Worm (Caenorhabditis elegans) whole organism, L2 larva: ENCODE results near the gene C49C3.8.

Experiments
- C34F6.9 ChIP-seq: fragments of 150-350 bp; optimal IDR thresholded peaks from 2 replicates; lab custom pipeline; 2014; ENCODE audit warnings: missing biosample characterization, missing genetic modification characterization
- F13H6.1 ChIP-seq: sonication (generic microtip); optimal IDR thresholded peaks from 2 replicates; lab custom pipeline; 2016; ENCODE audit warnings: missing genetic modification characterization, missing compliant biosample characterization
- Y55F3AM.14 ChIP-seq: fragments of 200-800 bp; sonication (Bioruptor generic); optimal IDR thresholded peaks from 2 replicates; lab custom pipeline; 2018; ENCODE audit warnings: mild to moderate bottlenecking, missing genetic modification characterization, missing compliant biosample characterization
- alr-1 ChIP-seq: fragments of 150-350 bp; optimal IDR thresholded peaks from 2 replicates; lab custom pipeline; 2014; ENCODE audit warnings: missing biosample characterization, missing genetic modification characterization
- ceh-16 ChIP-seq: fragments of 150-350 bp; optimal IDR thresholded peaks from 2 replicates; lab custom pipeline; 2014; ENCODE audit warnings: missing biosample characterization, missing genetic modification characterization
- elt-3 ChIP-seq: sonication (generic microtip); optimal IDR thresholded peaks from 2 replicates; lab custom pipeline; 2017; ENCODE audit warnings: missing biosample characterization, missing genetic modification characterization
- fos-1 ChIP-seq: fragments of 150-350 bp; optimal IDR thresholded peaks from 2 replicates; lab custom pipeline; 2014; ENCODE audit warnings: missing biosample characterization, missing genetic modification characterization
- gmeb-1 ChIP-seq: fragments of 150-350 bp; optimal IDR thresholded peaks from 2 replicates; lab custom pipeline; 2014; ENCODE audit warnings: missing biosample characterization, missing genetic modification characterization
- lin-13 ChIP-seq: fragments of 150-350 bp; optimal IDR thresholded peaks from 2 replicates; lab custom pipeline; 2014; ENCODE audit warnings: missing biosample characterization, missing genetic modification reagents, missing genetic modification characterization
- mab-5 ChIP-seq: fragments of 150-350 bp; optimal IDR thresholded peaks from 2 replicates; lab custom pipeline; 2014; ENCODE audit warnings: missing biosample characterization, missing genetic modification characterization
- mbf-1 ChIP-seq: sonication (generic microtip); optimal IDR thresholded peaks from 2 replicates; lab custom pipeline; 2017; ENCODE audit warnings: missing biosample characterization, missing genetic modification characterization
- mdl-1 ChIP-seq, 2 experiments: fragments of 150-350 bp in 1 of 2; sonication (generic microtip) in 1 of 2; optimal IDR thresholded peaks; 2 replicates each; lab custom pipeline; 2017; ENCODE audit warnings: missing biosample characterization in 2 of 2, missing genetic modification characterization in 2 of 2
- nhr-11 ChIP-seq: fragments of 150-350 bp; optimal IDR thresholded peaks from 2 replicates; lab custom pipeline; 2014; ENCODE audit warnings: missing biosample characterization, missing genetic modification characterization
- nhr-23 ChIP-seq: fragments of 150-350 bp; optimal IDR thresholded peaks from 2 replicates; lab custom pipeline; 2014; ENCODE audit warnings: missing biosample characterization, missing genetic modification reagents, missing genetic modification characterization
- nhr-6 ChIP-seq: fragments of 150-350 bp; optimal IDR thresholded peaks from 2 replicates; lab custom pipeline; 2014; ENCODE audit warnings: missing biosample characterization, missing genetic modification characterization
- sem-4 ChIP-seq: fragments of 150-350 bp; optimal IDR thresholded peaks from 2 replicates; lab custom pipeline; 2014; ENCODE audit warnings: missing biosample characterization, missing genetic modification reagents, missing genetic modification characterization
- skn-1 ChIP-seq: sonication (generic microtip); optimal IDR thresholded peaks from 2 replicates; lab custom pipeline; 2017; ENCODE audit warnings: missing biosample characterization, missing genetic modification characterization
- sma-9 ChIP-seq, 2 experiments: fragments of 150-350 bp in 1 of 2; sonication (generic microtip) in 1 of 2; optimal IDR thresholded peaks; 2 replicates each; lab custom pipeline; 2014 to 2016; ENCODE audit warnings: missing genetic modification characterization in 2 of 2, mild to moderate bottlenecking in 1 of 2, missing biosample characterization in 1 of 2, missing compliant biosample characterization in 1 of 2, missing genetic modification reagents in 1 of 2, moderate library complexity in 1 of 2
- snpc-4 ChIP-seq: fragments of 150-350 bp; optimal IDR thresholded peaks from 2 replicates; lab custom pipeline; 2014; ENCODE audit warnings: missing biosample characterization, missing genetic modification characterization
- unc-39 ChIP-seq: fragments of 150-350 bp; optimal IDR thresholded peaks from 2 replicates; lab custom pipeline; 2014; ENCODE audit warnings: missing biosample characterization, missing genetic modification characterization
- unc-62 ChIP-seq: fragments of 150-350 bp; optimal IDR thresholded peaks from 2 replicates; lab custom pipeline; 2014; ENCODE audit warnings: missing biosample characterization, missing genetic modification reagents, missing genetic modification characterization

C49C3.8 gene

DNA sequence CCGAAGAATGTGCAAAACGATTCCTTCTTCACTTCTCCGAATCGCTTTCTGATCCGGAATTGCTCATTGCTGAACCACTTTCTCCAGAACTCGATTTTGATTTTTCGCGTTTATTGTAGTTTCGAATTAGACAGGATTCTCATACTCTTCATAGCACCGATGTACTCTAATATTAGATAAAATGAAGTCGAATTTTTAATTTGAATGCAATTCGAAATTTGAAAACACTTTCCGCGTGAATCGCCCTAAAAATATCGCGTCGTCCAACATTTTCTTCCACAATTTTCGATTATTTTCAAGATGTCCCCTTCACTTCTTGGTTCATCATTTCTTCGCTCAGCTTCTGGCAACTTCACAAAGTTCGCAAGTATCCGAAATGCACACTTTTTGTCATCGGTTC lies 47.0 kb downstream of the C49C3.8 start, which contains the start of gene C30H6.8:
Gene C30H6.8 (plus strand): TSS at position 301 of the 400 bp plus-strand sequence.
- TF ChIP-seq Y55F3AM.14 (GFP tag; lab: Kevin White, UChicago) (no peak), mab-5 (no peak), skn-1 (no peak), unc-39 (no peak), mbf-1 (tag; lab: Kevin White, UChicago) (no peak), F13H6.1 (tag; lab: Kevin White, UChicago) (no peak), nhr-23 (tag; lab: Kevin White, UChicago) (no peak), lin-13 (GFP tag; lab: Kevin White, UChicago) (no peak), mdl-1 (tag; optimal IDR thresholded peaks at IDR 0.05; lab: Kevin White, UChicago) (no peak), gmeb-1 (tag; lab: Kevin White, UChicago) (no peak), unc-62 (GFP tag; lab: Kevin White, UChicago) (no peak), alr-1 (tag; lab: Kevin White, UChicago) (no peak), nhr-11 (tag; lab: Kevin White, UChicago) (no peak), nhr-6 (tag; lab: Kevin White, UChicago) (no peak), fos-1 (tag; lab: Kevin White, UChicago) (no peak), sma-9 (GFP tag; optimal IDR thresholded peaks at IDR 0.05; lab: Kevin White, UChicago) (no peak), sma-9 (tag; optimal IDR thresholded peaks at IDR 0.05; lab: Kevin White, UChicago) (no peak), elt-3 (tag; lab: Kevin White, UChicago) (no peak)

DNA sequence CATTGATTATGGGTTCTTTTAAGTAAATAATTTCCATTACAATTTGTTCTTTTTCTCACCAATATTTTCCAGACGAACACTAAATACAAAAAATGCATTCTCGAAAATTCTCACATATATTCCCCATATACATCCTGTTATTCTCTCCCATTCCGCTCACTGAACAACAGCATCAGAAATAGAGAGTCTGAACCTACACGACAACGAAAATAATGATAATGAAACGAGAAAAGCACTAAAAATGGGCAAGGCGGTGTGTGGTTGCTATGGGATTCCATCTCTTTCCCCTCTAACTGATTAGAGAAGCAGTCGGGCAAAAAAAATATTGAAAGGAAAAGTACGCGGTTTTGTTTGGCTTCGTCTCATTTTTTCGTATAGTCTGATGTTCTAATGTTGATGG lies 48.0 kb downstream of the C49C3.8 start, which contains the start of gene C30H6.12:
Gene C30H6.12 (plus strand): TSS at position 301 of the 400 bp plus-strand sequence.
- no peak for TF ChIP-seq sem-4 (tag; lab: Kevin White, UChicago)
- TF ChIP-seq snpc-4 = no peak
- TF ChIP-seq Y55F3AM.14 (GFP tag; lab: Kevin White, UChicago) = no peak
- TF ChIP-seq fos-1 (tag; lab: Kevin White, UChicago) = no peak
- TF ChIP-seq unc-62 (GFP tag; lab: Kevin White, UChicago) = no peak
- no peak for TF ChIP-seq lin-13 (GFP tag; lab: Kevin White, UChicago)
- TF ChIP-seq C34F6.9 = no peak
- TF ChIP-seq ceh-16 = no peak
- TF ChIP-seq, all 48 proteins: peak for 0
